Fruit fly (Drosophila melanogaster) whole organism, prepupa: ENCODE results near the gene p24-1.

Experiments used
- Blimp-1 ChIP-seq: fragments of 200-800 bp; sonication (Bioruptor generic); optimal IDR thresholded peaks from 3 replicates; lab custom pipeline; 2017; ENCODE audit warnings: missing biosample characterization, missing genetic modification characterization, mild to moderate bottlenecking, moderate library complexity, missing genetic modification reagents
- CG10631 ChIP-seq: fragments of 200-800 bp; sonication (Bioruptor generic); optimal IDR thresholded peaks from 2 replicates; lab custom pipeline; 2016; ENCODE audit warnings: missing biosample characterization, missing genetic modification characterization
- CG10669 ChIP-seq: fragments of 200-800 bp; sonication (Bioruptor generic); optimal IDR thresholded peaks from 3 replicates; lab custom pipeline; 2018; ENCODE audit warnings: missing biosample characterization, mild to moderate bottlenecking, missing genetic modification characterization, moderate library complexity
- CG11294 ChIP-seq: fragments of 200-800 bp; sonication (Bioruptor generic); IDR thresholded peaks from 2 replicates; pipeline ENCODE4 v1.3.6; 2022; ENCODE audit warnings: missing biosample characterization, missing genetic modification characterization
- CG11902 ChIP-seq: fragments of 200-800 bp; sonication (Bioruptor generic); optimal IDR thresholded peaks from 3 replicates; lab custom pipeline; 2016; ENCODE audit warnings: missing biosample characterization, missing genetic modification characterization
- CG15336 ChIP-seq: fragments of 200-800 bp; sonication (Bioruptor generic); IDR thresholded peaks from 2 replicates; pipeline ENCODE4 v1.3.6; 2022; ENCODE audit warnings: missing biosample characterization, missing genetic modification characterization
- CG16779 ChIP-seq: fragments of 200-800 bp; sonication (Bioruptor generic); optimal IDR thresholded peaks from 3 replicates; lab custom pipeline; 2017; ENCODE audit warnings: missing biosample characterization, mild to moderate bottlenecking, missing genetic modification characterization
- CG3032 ChIP-seq: fragments of 200-800 bp; optimal IDR thresholded peaks from 2 replicates; lab custom pipeline; 2019; ENCODE audit warnings: missing biosample characterization, mild to moderate bottlenecking, missing genetic modification characterization, moderate library complexity
- CG31627 ChIP-seq: fragments of 200-800 bp; sonication (Bioruptor generic); optimal IDR thresholded peaks from 3 replicates; lab custom pipeline; 2016; ENCODE audit warnings: missing biosample characterization, missing genetic modification characterization
- CG32006 ChIP-seq: fragments of 200-800 bp; sonication (Bioruptor generic); optimal IDR thresholded peaks from 3 replicates; lab custom pipeline; 2017; ENCODE audit warnings: missing biosample characterization, mild to moderate bottlenecking, missing genetic modification characterization
- CG34406 ChIP-seq: fragments of 200-800 bp; sonication (Bioruptor generic); optimal IDR thresholded peaks from 3 replicates; lab custom pipeline; 2016; ENCODE audit warnings: missing biosample characterization, missing genetic modification characterization
- CG3919 ChIP-seq: fragments of 200-800 bp; sonication (Bioruptor generic); optimal IDR thresholded peaks from 3 replicates; lab custom pipeline; 2016; ENCODE audit warnings: missing biosample characterization, missing genetic modification characterization
- CG4318 ChIP-seq: fragments of 200-800 bp; sonication (Bioruptor generic); optimal IDR thresholded peaks from 3 replicates; lab custom pipeline; 2017; ENCODE audit warnings: missing biosample characterization, mild to moderate bottlenecking, missing genetic modification characterization
- CG6163 ChIP-seq: fragments of 200-800 bp; sonication (Bioruptor generic); IDR thresholded peaks from 3 replicates; pipeline ENCODE4 v1.3.6; 2022; ENCODE audit warnings: missing biosample characterization, missing genetic modification characterization
- CG6276 ChIP-seq: fragments of 200-800 bp; sonication (Bioruptor generic); optimal IDR thresholded peaks from 2 replicates; lab custom pipeline; 2017; ENCODE audit warnings: missing biosample characterization, mild to moderate bottlenecking, missing genetic modification characterization
- CG6792 ChIP-seq: fragments of 200-800 bp; sonication (Bioruptor generic); optimal IDR thresholded peaks from 3 replicates; lab custom pipeline; 2016; ENCODE audit warnings: missing biosample characterization, missing genetic modification characterization
- CG6854 ChIP-seq: fragments of 200-800 bp; sonication (Bioruptor generic); optimal IDR thresholded peaks from 2 replicates; lab custom pipeline; 2017; ENCODE audit warnings: missing biosample characterization, mild to moderate bottlenecking, missing genetic modification characterization
- CG7368 ChIP-seq: fragments of 200-800 bp; sonication (Bioruptor generic); optimal IDR thresholded peaks from 3 replicates; lab custom pipeline; 2016; ENCODE audit warnings: missing biosample characterization, missing genetic modification characterization
- CG8119 ChIP-seq: fragments of 200-800 bp; sonication (Bioruptor generic); IDR thresholded peaks from 3 replicates; pipeline ENCODE4 v1.3.6; 2022; ENCODE audit warnings: missing biosample characterization, missing genetic modification characterization
- CG8319 ChIP-seq: fragments of 200-800 bp; sonication (Bioruptor generic); optimal IDR thresholded peaks from 3 replicates; lab custom pipeline; 2016; ENCODE audit warnings: missing biosample characterization, missing genetic modification characterization
- CG8632 ChIP-seq: fragments of 200-800 bp; sonication (Bioruptor generic); optimal IDR thresholded peaks from 3 replicates; lab custom pipeline; 2016; ENCODE audit warnings: missing biosample characterization, missing genetic modification characterization
- CG9139 ChIP-seq: fragments of 200-800 bp; sonication (Bioruptor generic); optimal IDR thresholded peaks from 3 replicates; lab custom pipeline; 2017; ENCODE audit warnings: missing biosample characterization, mild to moderate bottlenecking, missing genetic modification characterization
- Eip78C ChIP-seq: fragments of 200-800 bp; sonication (Bioruptor generic); peaks from one replicate; lab custom pipeline; 2016; ENCODE audit warnings: missing biosample characterization, missing genetic modification characterization
- Eip93F ChIP-seq: fragments of 200-800 bp; sonication (Bioruptor generic); optimal IDR thresholded peaks from 2 replicates; lab custom pipeline; 2016; ENCODE audit warnings: missing biosample characterization, mild to moderate bottlenecking, missing genetic modification characterization
- Ets21C ChIP-seq: fragments of 200-800 bp; sonication (Bioruptor generic); optimal IDR thresholded peaks from 3 replicates; lab custom pipeline; 2016; ENCODE audit warnings: missing biosample characterization, missing genetic modification characterization
- Gug ChIP-seq: fragments of 200-800 bp; sonication (Bioruptor generic); IDR thresholded peaks from 2 replicates; pipeline ENCODE4 v1.3.6; 2022; ENCODE audit warnings: missing biosample characterization, missing genetic modification characterization
- Hr38 ChIP-seq: sonication (Bioruptor generic); optimal IDR thresholded peaks from 2 replicates; lab custom pipeline; 2016; ENCODE audit warnings: missing biosample characterization, missing genetic modification characterization
- Hr39 ChIP-seq: fragments of 200-800 bp; sonication (Bioruptor generic); optimal IDR thresholded peaks from 2 replicates; lab custom pipeline; 2016; ENCODE audit warnings: missing biosample characterization, missing genetic modification characterization
- Hr4 ChIP-seq: fragments of 200-800 bp; sonication (Bioruptor generic); optimal IDR thresholded peaks from 3 replicates; lab custom pipeline; 2016; ENCODE audit warnings: missing biosample characterization, missing genetic modification characterization
- Met ChIP-seq: fragments of 200-800 bp; sonication (Bioruptor generic); optimal IDR thresholded peaks from 3 replicates; lab custom pipeline; 2016; ENCODE audit warnings: missing biosample characterization, missing genetic modification characterization
- OdsH ChIP-seq: fragments of 200-800 bp; sonication (Bioruptor generic); optimal IDR thresholded peaks from 3 replicates; lab custom pipeline; 2016; ENCODE audit warnings: missing biosample characterization, missing genetic modification characterization
- Smox ChIP-seq: fragments of 200-800 bp; sonication (Bioruptor generic); optimal IDR thresholded peaks from 3 replicates; lab custom pipeline; 2016; ENCODE audit warnings: missing biosample characterization, missing genetic modification characterization
- Sox102F ChIP-seq: fragments of 200-800 bp; sonication (Bioruptor generic); optimal IDR thresholded peaks from 2 replicates; lab custom pipeline; 2016; ENCODE audit warnings: missing biosample characterization, mild to moderate bottlenecking, missing genetic modification characterization
- Sox15 ChIP-seq: fragments of 200-800 bp; sonication (Bioruptor generic); optimal IDR thresholded peaks from 3 replicates; lab custom pipeline; 2016; ENCODE audit warnings: missing biosample characterization, missing genetic modification characterization
- achi ChIP-seq: fragments of 200-800 bp; sonication (Bioruptor generic); optimal IDR thresholded peaks from 3 replicates; lab custom pipeline; 2016; ENCODE audit warnings: missing biosample characterization, missing genetic modification characterization
- acj6 ChIP-seq: fragments of 200-800 bp; sonication (Bioruptor generic); optimal IDR thresholded peaks from 3 replicates; lab custom pipeline; 2016; ENCODE audit warnings: missing biosample characterization, missing genetic modification characterization
- cyc ChIP-seq: fragments of 200-800 bp; sonication (Bioruptor generic); optimal IDR thresholded peaks from 3 replicates; lab custom pipeline; 2016; ENCODE audit warnings: missing biosample characterization, missing genetic modification characterization
- dac ChIP-seq: fragments of 200-800 bp; sonication (Bioruptor generic); optimal IDR thresholded peaks from 2 replicates; lab custom pipeline; 2017; ENCODE audit warnings: missing biosample characterization, mild to moderate bottlenecking, missing genetic modification characterization
- dsx ChIP-seq: fragments of 200-800 bp; optimal IDR thresholded peaks from 3 replicates; lab custom pipeline; 2019; ENCODE audit warnings: missing biosample characterization, mild to moderate bottlenecking, missing genetic modification characterization, moderate library complexity; ENCODE audit not compliant: poor library complexity, severe bottlenecking
- eg ChIP-seq: fragments of 200-800 bp; sonication (Bioruptor generic); IDR thresholded peaks from 3 replicates; pipeline ENCODE4 v1.3.6; 2022; ENCODE audit warnings: missing biosample characterization, missing genetic modification characterization
- fd59A ChIP-seq: fragments of 200-800 bp; sonication (Bioruptor generic); optimal IDR thresholded peaks from 2 replicates; lab custom pipeline; 2017; ENCODE audit warnings: missing biosample characterization, mild to moderate bottlenecking, missing genetic modification characterization, missing genetic modification reagents
- fd85E ChIP-seq: fragments of 200-800 bp; sonication (Bioruptor generic); optimal IDR thresholded peaks from 3 replicates; lab custom pipeline; 2016; ENCODE audit warnings: missing biosample characterization, missing genetic modification characterization
- fkh ChIP-seq: fragments of 200-800 bp; sonication (Bioruptor generic); optimal IDR thresholded peaks from 3 replicates; lab custom pipeline; 2017; ENCODE audit warnings: missing biosample characterization, mild to moderate bottlenecking, missing genetic modification characterization, moderate library complexity
- lz ChIP-seq: fragments of 200-800 bp; sonication (Bioruptor generic); optimal IDR thresholded peaks from 3 replicates; lab custom pipeline; 2016; ENCODE audit warnings: missing biosample characterization, missing genetic modification characterization
- net ChIP-seq: fragments of 200-800 bp; sonication (Bioruptor generic); optimal IDR thresholded peaks from 3 replicates; lab custom pipeline; 2016; ENCODE audit warnings: missing biosample characterization, missing genetic modification characterization
- pdm3 ChIP-seq: fragments of 200-800 bp; sonication (Bioruptor generic); optimal IDR thresholded peaks from 3 replicates; lab custom pipeline; 2016; ENCODE audit warnings: missing biosample characterization, missing genetic modification characterization
- salr ChIP-seq, 2 experiments: fragments of 200-800 bp; sonication (Bioruptor generic); optimal IDR thresholded peaks; 3 replicates each; lab custom pipeline; 2016 to 2018; ENCODE audit warnings: missing biosample characterization in 2 of 2, missing genetic modification characterization in 2 of 2, mild to moderate bottlenecking in 1 of 2
- spab ChIP-seq: fragments of 200-800 bp; sonication (Bioruptor generic); optimal IDR thresholded peaks from 2 replicates; lab custom pipeline; 2017; ENCODE audit warnings: missing biosample characterization, mild to moderate bottlenecking, missing genetic modification characterization, missing genetic modification reagents
- ss ChIP-seq, 2 experiments: fragments of 200-800 bp; sonication (Bioruptor generic); optimal IDR thresholded peaks; 2 replicates in 1 of 2; 3 replicates in 1 of 2; lab custom pipeline; 2017 to 2018; ENCODE audit warnings: mild to moderate bottlenecking in 2 of 2, missing biosample characterization in 2 of 2, missing genetic modification characterization in 2 of 2, moderate library complexity in 1 of 2
- svp ChIP-seq: fragments of 200-800 bp; sonication (Bioruptor generic); peaks from one replicate; lab custom pipeline; 2016; ENCODE audit warnings: missing biosample characterization, missing genetic modification characterization
- vri ChIP-seq: fragments of 200-800 bp; sonication (Bioruptor generic); optimal IDR thresholded peaks from 3 replicates; lab custom pipeline; 2016; ENCODE audit warnings: missing biosample characterization, mild to moderate bottlenecking, missing genetic modification characterization

The p24-1 gene

dm6 chrX:11884134-11884533 lies 31.8 kb upstream of the p24-1 start:
- TF ChIP-seq vri = peak; percentile 53
- no peak for TF ChIP-seq eg (GFP tag; lab: Robert Waterston, UW)
- no peak for TF ChIP-seq CG3032 (tag; lab: Kevin White, UChicago)

DNA sequence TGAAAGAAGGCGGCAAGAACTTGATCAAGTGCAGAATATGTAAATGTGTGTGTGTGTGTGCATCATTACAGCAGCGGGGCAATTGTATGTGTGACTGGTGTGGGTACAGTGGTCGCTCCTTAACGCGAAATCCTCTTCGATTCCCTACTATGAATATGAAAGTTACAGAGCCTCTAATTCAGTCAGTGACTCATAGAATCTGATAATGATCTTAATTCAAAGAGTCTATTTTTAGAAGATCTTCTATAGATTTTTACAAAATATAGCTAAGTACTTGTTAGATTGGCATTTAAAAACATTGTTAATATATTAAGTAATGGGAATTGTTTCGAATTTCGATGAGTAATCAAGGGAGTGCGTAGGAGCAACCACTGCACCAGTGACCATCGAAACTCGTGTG lies 30.1 kb upstream of the p24-1 start:
- TF ChIP-seq salr (GFP tag; optimal IDR thresholded peaks at IDR 0.05; lab: Kevin White, UChicago) (no peak), Met (no peak), CG31627 (no peak), CG6854 (GFP tag; lab: Kevin White, UChicago) (no peak), OdsH (GFP tag; lab: Kevin White, UChicago) (peak; percentile 33), CG6792 (GFP tag; lab: Kevin White, UChicago) (peak; percentile 25), CG6276 (GFP tag; lab: Kevin White, UChicago) (no peak), CG7368 (GFP tag; lab: Kevin White, UChicago) (no peak), achi (GFP tag; lab: Kevin White, UChicago) (peak; percentile 10), CG9139 (no peak), fd85E (GFP tag; lab: Kevin White, UChicago) (no peak), CG10631 (peak; percentile 19), Sox102F (no peak), Sox15 (GFP tag; lab: Kevin White, UChicago) (no peak), fd59A (GFP tag; lab: Kevin White, UChicago) (no peak), Eip78C (GFP tag; lab: Kevin White, UChicago) (peak; percentile 81), Hr38 (no peak), Ets21C (no peak), dac (GFP tag; lab: Kevin White, UChicago) (no peak), svp (peak; percentile 44), eg (GFP tag; lab: Robert Waterston, UW) (peak; percentile 35; the same call in 1 of the 3 replicates), CG8632 (GFP tag; lab: Kevin White, UChicago) (no peak), pdm3 (GFP tag; lab: Kevin White, UChicago) (peak; percentile 31), CG11902 (GFP tag; lab: Kevin White, UChicago) (no peak), fkh (GFP tag; lab: Kevin White, UChicago) (no peak), CG10669 (GFP tag; lab: Kevin White, UChicago) (peak; percentile 36), CG4318 (GFP tag; lab: Kevin White, UChicago) (no peak), Smox (GFP tag; lab: Kevin White, UChicago) (no peak), net (GFP tag; lab: Kevin White, UChicago) (no peak), CG32006 (GFP tag; lab: Kevin White, UChicago) (peak; percentile 49), acj6 (no peak), spab (no peak), CG3032 (tag; lab: Kevin White, UChicago) (peak; percentile 22), lz (GFP tag; lab: Kevin White, UChicago) (no peak), ss (GFP tag; optimal IDR thresholded peaks at IDR 0.05; lab: Kevin White, UChicago) (no peak), Gug (GFP tag; lab: Robert Waterston, UW) (no peak), CG3919 (peak; percentile 42), CG8119 (GFP tag; lab: Robert Waterston, UW) (0 out of 3 replicates have a peak, but pooled peaks have one; percentile 30), cyc (GFP tag; lab: Kevin White, UChicago) (no peak), Hr39 (no peak), dsx (GFP tag; lab: Kevin White, UChicago) (no peak), CG16779 (tag; lab: Kevin White, UChicago) (no peak), CG6163 (GFP tag; lab: Robert Waterston, UW) (no peak), CG15336 (GFP tag; lab: Robert Waterston, UW) (no peak), CG34406 (GFP tag; lab: Kevin White, UChicago) (no peak), Hr4 (GFP tag; lab: Kevin White, UChicago) (peak; percentile 25), CG8319 (no peak), Blimp-1 (GFP tag; lab: Kevin White, UChicago) (no peak), Eip93F (GFP tag; lab: Kevin White, UChicago) (no peak), CG11294 (GFP tag; lab: Robert Waterston, UW) (no peak)
